Worm (Caenorhabditis elegans): ENCODE measurements around the gene C04F5.9.

Gene C04F5.9

ce11 chrV:5137919-5138318, 18.9 kb upstream of the C04F5.9 start, which contains the start of gene F14F9.3:
Gene F14F9.3, plus strand, starts transcription at chrV:5138219.
- TF ChIP-seq nfya-1 (tag; optimal IDR thresholded peaks at IDR 0.05; ENCODE audit: insufficient read depth) (no peak), mml-1 (tag; optimal IDR thresholded peaks at IDR 0.05) (no peak), nhr-11 (tag; optimal IDR thresholded peaks at IDR 0.05) (no peak), nhr-77 (tag; optimal IDR thresholded peaks at IDR 0.05) (no peak)

- TF ChIP-seq ztf-4 (tag; optimal IDR thresholded peaks at IDR 0.05), result no peak
- no peak for TF ChIP-seq ceh-82 (tag; optimal IDR thresholded peaks at IDR 0.05)
- no peak for TF ChIP-seq zag-1 (tag; optimal IDR thresholded peaks at IDR 0.05)
- no peak for TF ChIP-seq ceh-28 (tag; optimal IDR thresholded peaks at IDR 0.05)
- no peak for TF ChIP-seq nhr-28 (tag; optimal IDR thresholded peaks at IDR 0.05)
- no peak for TF ChIP-seq ztf-11 (tag; optimal IDR thresholded peaks at IDR 0.05)
- no peak for TF ChIP-seq nhr-77 (tag; optimal IDR thresholded peaks at IDR 0.05)
These were observed 13.4 kb upstream of the C04F5.9 start, which contains the start of gene F14F9.4 for ce11 chrV:5132441-5132840. Gene F14F9.4, plus strand, starts transcription at chrV:5132741.

DNA sequence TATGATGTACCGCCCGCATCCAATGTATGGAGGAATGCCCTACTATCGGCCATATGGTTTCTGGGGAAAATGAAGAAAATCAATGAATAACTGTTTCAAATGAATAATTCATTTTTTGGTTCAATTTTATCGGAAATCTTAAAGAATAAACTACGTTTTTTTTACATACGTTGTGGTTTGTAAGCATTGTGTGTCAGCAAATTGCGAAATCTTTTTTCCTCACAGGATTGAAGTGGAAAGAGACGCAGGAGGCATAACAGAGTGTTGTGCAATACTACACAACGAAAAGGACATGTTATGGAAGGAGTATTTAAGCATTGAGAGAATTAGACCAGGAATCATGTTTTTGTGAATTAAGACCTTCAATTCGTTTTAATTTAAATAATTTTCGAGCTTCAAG, 12.4 kb upstream of the C04F5.9 start:
- TF ChIP-seq nfya-1 (tag; optimal IDR thresholded peaks at IDR 0.05; ENCODE audit: insufficient read depth), result no peak
- TF ChIP-seq nhr-77 (tag; optimal IDR thresholded peaks at IDR 0.05), result no peak
- no peak for TF ChIP-seq nhr-43 (tag; optimal IDR thresholded peaks at IDR 0.05; ENCODE audit: poor library complexity, severe bottlenecking)
- TF ChIP-seq nhr-11 (tag; optimal IDR thresholded peaks at IDR 0.05), result no peak
- TF ChIP-seq tbx-2 (tag; optimal IDR thresholded peaks at IDR 0.05), result no peak
- peak; percentile 1 for TF ChIP-seq fkh-10 (GFP tag; optimal IDR thresholded peaks at IDR 0.05)
- TF ChIP-seq unc-62 (GFP tag; optimal IDR thresholded peaks at IDR 0.05), result no peak
- TF ChIP-seq ztf-4 (tag; optimal IDR thresholded peaks at IDR 0.05), result no peak
- TF ChIP-seq hmg-11 (tag; optimal IDR thresholded peaks at IDR 0.05), result peak; percentile 26
- no peak for TF ChIP-seq nhr-28 (tag; optimal IDR thresholded peaks at IDR 0.05)
- TF ChIP-seq ceh-9 (tag; optimal IDR thresholded peaks at IDR 0.05), result no peak
- TF ChIP-seq sea-2 (GFP tag; optimal IDR thresholded peaks at IDR 0.05), result no peak
- peak; percentile 12 for TF ChIP-seq skn-1 (tag; optimal IDR thresholded peaks at IDR 0.05)
- TF ChIP-seq eor-1 (tag; optimal IDR thresholded peaks at IDR 0.05), result no peak
- TF ChIP-seq ama-1 (optimal IDR thresholded peaks at IDR 0.05), result no peak
- no peak for TF ChIP-seq nhr-23 (tag; optimal IDR thresholded peaks at IDR 0.05)
- no peak for TF ChIP-seq nhr-237 (tag; optimal IDR thresholded peaks at IDR 0.05)
- no peak for TF ChIP-seq snpc-4 (tag; optimal IDR thresholded peaks at IDR 0.05)
- TF ChIP-seq ceh-28 (tag; optimal IDR thresholded peaks at IDR 0.05), result no peak
- TF ChIP-seq pqm-1 (tag; optimal IDR thresholded peaks at IDR 0.05), result peak; percentile 29
- no peak for TF ChIP-seq mml-1 (tag; optimal IDR thresholded peaks at IDR 0.05)
- no peak for TF ChIP-seq egl-5 (tag; optimal IDR thresholded peaks at IDR 0.05)
- no peak for TF ChIP-seq jun-1 (tag; optimal IDR thresholded peaks at IDR 0.05)
- peak; percentile 58 for TF ChIP-seq pha-4 (tag; optimal IDR thresholded peaks at IDR 0.05)
- no peak for TF ChIP-seq unc-39 (tag; optimal IDR thresholded peaks at IDR 0.05)
- TF ChIP-seq mdl-1 (tag; optimal IDR thresholded peaks at IDR 0.05), result no peak
- TF ChIP-seq nhr-76 (tag; optimal IDR thresholded peaks at IDR 0.05), result no peak
- no peak for TF ChIP-seq nhr-67 (tag; optimal IDR thresholded peaks at IDR 0.05)
- no peak for TF ChIP-seq aly-2 (tag; optimal IDR thresholded peaks at IDR 0.05)
- TF ChIP-seq elt-2 (tag; optimal IDR thresholded peaks at IDR 0.05), result no peak
- TF ChIP-seq R02D3.7 (tag; optimal IDR thresholded peaks at IDR 0.05), result no peak

- TF ChIP-seq eor-1 (tag; optimal IDR thresholded peaks at IDR 0.05) (no peak), unc-62 (GFP tag; optimal IDR thresholded peaks at IDR 0.05) (no peak), egl-27 (tag; optimal IDR thresholded peaks at IDR 0.05) (no peak), nhr-76 (tag; optimal IDR thresholded peaks at IDR 0.05) (no peak), nhr-11 (tag; optimal IDR thresholded peaks at IDR 0.05) (no peak), lin-15B (tag; optimal IDR thresholded peaks at IDR 0.05) (no peak), elt-2 (tag; optimal IDR thresholded peaks at IDR 0.05) (no peak), sea-2 (GFP tag; optimal IDR thresholded peaks at IDR 0.05) (no peak), mdl-1 (tag; optimal IDR thresholded peaks at IDR 0.05) (no peak), tbx-2 (tag; optimal IDR thresholded peaks at IDR 0.05) (no peak)
These were observed 11.0 kb upstream of the C04F5.9 start, which contains the start of gene F14F9.8 for ce11 chrV:5130018-5130417. Gene F14F9.8, plus strand, starts transcription at chrV:5130318.

DNA sequence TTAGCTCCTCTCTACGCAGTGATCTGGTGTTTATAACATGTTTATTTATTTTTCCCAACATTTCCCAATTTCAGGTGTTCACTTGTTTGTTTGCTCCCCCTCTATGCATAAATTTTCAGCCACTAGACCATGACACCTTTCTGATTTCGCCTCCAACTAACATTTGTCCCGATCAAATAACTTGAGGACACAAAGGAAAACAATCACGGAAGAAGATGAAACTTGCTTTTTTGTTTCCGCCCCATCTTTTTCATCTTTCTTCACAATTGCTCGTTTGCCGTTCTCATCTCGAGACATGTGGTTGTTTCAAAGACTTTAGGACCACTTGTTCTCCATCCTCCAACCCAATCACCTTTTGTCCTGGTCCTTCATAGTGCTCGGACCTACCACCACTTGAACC, 7.8 kb upstream of the C04F5.9 start, which contains the start of gene F14F9.5:
Gene F14F9.5 (plus strand): TSS at position 301 of the 400 bp plus-strand sequence.
- TF ChIP-seq pha-4 (tag; optimal IDR thresholded peaks at IDR 0.05) (no peak), lsy-12 (tag; optimal IDR thresholded peaks at IDR 0.05) (no peak), nhr-77 (tag; optimal IDR thresholded peaks at IDR 0.05) (no peak), ceh-16 (tag; optimal IDR thresholded peaks at IDR 0.05) (no peak), fos-1 (tag; optimal IDR thresholded peaks at IDR 0.05) (no peak), aly-2 (tag; optimal IDR thresholded peaks at IDR 0.05) (no peak), nhr-23 (tag; optimal IDR thresholded peaks at IDR 0.05) (no peak)

All from whole organism, L3 larva.